Fruit fly (Drosophila melanogaster): Measurements from ENCODE around the gene CG42342.

CG42342 gene

DNA sequence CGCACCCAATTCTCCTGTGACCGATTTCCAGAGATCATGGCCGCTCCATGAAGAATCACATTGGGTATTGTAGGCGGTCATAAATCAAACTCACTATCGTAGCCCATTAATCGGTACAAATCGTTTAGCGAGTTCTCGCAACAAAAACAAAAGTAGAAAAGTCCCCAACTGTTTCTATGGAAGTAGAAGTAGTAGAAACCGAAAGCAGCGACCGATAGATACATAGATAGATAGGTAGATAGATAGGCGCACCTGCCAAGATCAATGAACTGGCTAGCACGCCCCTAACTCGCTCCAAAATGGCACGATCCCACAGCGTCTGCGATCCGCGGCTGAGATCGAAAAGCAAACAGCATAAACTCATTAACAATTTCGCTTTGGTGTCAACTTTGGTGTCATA, 98.2 kb downstream of the CG42342 start:
- TF ChIP-seq pad (GFP tag; optimal IDR thresholded peaks at IDR 0.05) (no peak), CG5204 (GFP tag; optimal IDR thresholded peaks at IDR 0.05) (no peak), CG12768 (GFP tag; optimal IDR thresholded peaks at IDR 0.05) (no peak), CG7101 (tag; optimal IDR thresholded peaks at IDR 0.05) (no peak), cnc (optimal IDR thresholded peaks at IDR 0.05) (no peak), cic (GFP tag; optimal IDR thresholded peaks at IDR 0.05) (no peak), CG7045 (GFP tag; optimal IDR thresholded peaks at IDR 0.05) (no peak), CG14711 (tag; optimal IDR thresholded peaks at IDR 0.05) (no peak), Crg-1 (GFP tag; optimal IDR thresholded peaks at IDR 0.05) (no peak), bab1 (GFP tag; optimal IDR thresholded peaks at IDR 0.05) (no peak), Clk (GFP tag; optimal IDR thresholded peaks at IDR 0.05) (no peak)

DNA sequence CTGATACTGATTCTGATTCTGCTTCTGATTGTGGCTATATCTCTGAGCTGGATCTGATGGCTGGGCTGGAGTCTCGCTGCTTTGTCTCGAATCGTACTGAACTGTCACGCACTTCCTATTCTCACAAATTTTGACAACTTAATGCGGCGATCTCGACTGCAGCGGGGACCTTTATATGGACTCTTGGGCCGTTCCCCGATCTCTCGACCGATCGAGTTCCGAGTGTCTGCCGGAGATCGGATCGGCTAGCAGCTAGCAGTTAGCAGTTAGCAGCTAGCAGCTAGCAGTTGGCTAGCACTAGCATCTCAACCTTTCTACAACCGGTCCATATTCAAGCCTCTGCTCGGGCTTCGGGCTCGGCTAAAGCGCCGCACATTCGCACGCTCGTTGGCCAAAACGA, 102.1 kb downstream of the CG42342 start, which contains the start of gene CG10345:
CG10345 (minus strand) TSS at position 147 of the 400 bp plus-strand sequence.
- TF ChIP-seq CG33017 (tag; optimal IDR thresholded peaks at IDR 0.05) (no peak), CG14711 (tag; optimal IDR thresholded peaks at IDR 0.05) (no peak), toe (GFP tag; optimal IDR thresholded peaks at IDR 0.05) (no peak), pad (GFP tag; optimal IDR thresholded peaks at IDR 0.05) (no peak), CG11617 (GFP tag; optimal IDR thresholded peaks at IDR 0.05) (no peak), Clk (GFP tag; optimal IDR thresholded peaks at IDR 0.05) (no peak), Hr96 (GFP tag; optimal IDR thresholded peaks at IDR 0.05) (no peak), CG7101 (tag; optimal IDR thresholded peaks at IDR 0.05) (no peak)

DNA sequence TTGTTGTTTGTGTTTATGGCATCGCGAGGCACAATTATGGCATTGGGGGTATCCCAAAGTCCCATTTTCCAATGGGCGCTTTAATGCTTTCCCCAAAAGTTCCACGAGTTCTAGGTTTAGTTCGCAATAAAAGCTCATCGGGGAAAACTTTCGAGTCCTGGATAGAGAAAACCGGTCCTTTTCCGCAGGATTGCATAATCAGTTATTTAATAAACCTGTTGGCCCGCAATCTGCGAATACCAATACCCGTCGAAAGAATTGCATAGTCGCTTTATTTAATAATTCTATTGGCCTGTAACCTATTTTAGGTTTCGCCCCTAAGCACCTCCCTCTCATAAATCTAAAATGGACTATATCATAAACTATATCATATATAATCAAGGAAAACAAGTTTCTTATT, 103.4 kb downstream of the CG42342 start:
- TF ChIP-seq pad (GFP tag; optimal IDR thresholded peaks at IDR 0.05): no peak
- no peak for TF ChIP-seq Hr96 (GFP tag; optimal IDR thresholded peaks at IDR 0.05)
- TF ChIP-seq Crg-1 (GFP tag; optimal IDR thresholded peaks at IDR 0.05): no peak
- TF ChIP-seq CG7101 (tag; optimal IDR thresholded peaks at IDR 0.05): no peak
- TF ChIP-seq bab1 (GFP tag; optimal IDR thresholded peaks at IDR 0.05): no peak
- TF ChIP-seq toe (GFP tag; optimal IDR thresholded peaks at IDR 0.05): no peak
- TF ChIP-seq CG7045 (GFP tag; optimal IDR thresholded peaks at IDR 0.05): no peak
- TF ChIP-seq cnc (optimal IDR thresholded peaks at IDR 0.05): no peak
- no peak for TF ChIP-seq tj (GFP tag; optimal IDR thresholded peaks at IDR 0.05)
- no peak for TF ChIP-seq CG11617 (GFP tag; optimal IDR thresholded peaks at IDR 0.05)
- no peak for TF ChIP-seq CG12768 (GFP tag; optimal IDR thresholded peaks at IDR 0.05)
- no peak for TF ChIP-seq CG1620 (GFP tag; optimal IDR thresholded peaks at IDR 0.05)
- TF ChIP-seq Mnt (GFP tag; optimal IDR thresholded peaks at IDR 0.05): no peak
- TF ChIP-seq CG14711 (tag; optimal IDR thresholded peaks at IDR 0.05): no peak

DNA sequence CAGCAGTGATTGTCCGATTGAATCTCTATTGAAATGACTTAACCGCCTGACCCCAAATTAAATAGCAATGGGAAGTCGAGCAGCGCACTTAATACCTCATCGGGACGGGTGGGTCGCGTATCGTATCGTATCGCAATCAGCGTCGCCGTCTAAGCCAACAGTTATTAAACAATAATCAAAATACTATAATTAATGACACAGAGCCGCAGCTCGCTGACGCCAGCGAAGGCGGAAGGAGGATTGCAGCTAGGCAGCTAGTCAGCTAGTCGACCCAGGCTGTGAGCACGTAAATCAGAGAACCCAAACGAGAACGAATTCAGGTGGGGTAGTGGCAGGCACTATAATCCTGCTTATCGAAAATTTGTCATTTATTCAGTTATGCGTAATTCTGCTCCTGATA, 106.3 kb downstream of the CG42342 start, which contains the start of gene NPF:
NPF (plus strand) TSS at position 301 of the 400 bp plus-strand sequence.
- TF ChIP-seq bab1 (GFP tag; optimal IDR thresholded peaks at IDR 0.05): no peak
- no peak for TF ChIP-seq CG5204 (GFP tag; optimal IDR thresholded peaks at IDR 0.05)
- no peak for TF ChIP-seq cic (GFP tag; optimal IDR thresholded peaks at IDR 0.05)
- TF ChIP-seq CG7045 (GFP tag; optimal IDR thresholded peaks at IDR 0.05): no peak
- TF ChIP-seq CG33017 (tag; optimal IDR thresholded peaks at IDR 0.05): no peak
- TF ChIP-seq ovo (GFP tag; optimal IDR thresholded peaks at IDR 0.05): no peak
- no peak for TF ChIP-seq Hr96 (GFP tag; optimal IDR thresholded peaks at IDR 0.05)
- no peak for TF ChIP-seq toe (GFP tag; optimal IDR thresholded peaks at IDR 0.05)
- TF ChIP-seq Crg-1 (GFP tag; optimal IDR thresholded peaks at IDR 0.05): no peak
- no peak for TF ChIP-seq CG1620 (GFP tag; optimal IDR thresholded peaks at IDR 0.05)
- TF ChIP-seq CG11617 (GFP tag; optimal IDR thresholded peaks at IDR 0.05): no peak
- TF ChIP-seq Mnt (GFP tag; optimal IDR thresholded peaks at IDR 0.05): no peak
- no peak for TF ChIP-seq pad (GFP tag; optimal IDR thresholded peaks at IDR 0.05)
- no peak for TF ChIP-seq CG12768 (GFP tag; optimal IDR thresholded peaks at IDR 0.05)
- no peak for TF ChIP-seq tj (GFP tag; optimal IDR thresholded peaks at IDR 0.05)
- TF ChIP-seq Clk (GFP tag; optimal IDR thresholded peaks at IDR 0.05): no peak
- TF ChIP-seq CG14711 (tag; optimal IDR thresholded peaks at IDR 0.05): no peak
- no peak for TF ChIP-seq cnc (optimal IDR thresholded peaks at IDR 0.05)
- no peak for TF ChIP-seq kay (GFP tag; ENCODE audit: borderline replicate concordance)

DNA sequence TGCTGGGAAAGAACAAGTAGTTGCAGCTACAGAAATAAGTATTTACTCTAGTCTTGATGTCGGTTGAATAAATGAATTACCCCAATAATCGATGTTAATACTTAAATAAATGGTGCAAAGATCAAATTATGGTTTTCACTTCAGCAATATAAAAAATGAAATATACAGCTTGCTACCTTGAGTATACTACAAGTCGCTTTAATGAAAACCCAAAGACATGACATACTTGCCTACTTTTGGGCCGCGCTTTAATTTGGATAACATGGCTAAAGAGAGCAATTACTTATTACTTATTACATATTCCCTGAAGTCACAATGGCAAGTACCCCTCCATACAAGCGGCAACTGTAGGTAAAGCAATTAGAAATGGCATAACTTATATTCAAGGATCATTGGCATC, 108.7 kb downstream of the CG42342 start:
- no peak for TF ChIP-seq CG33017 (tag; optimal IDR thresholded peaks at IDR 0.05)
- TF ChIP-seq CG1620 (GFP tag; optimal IDR thresholded peaks at IDR 0.05): no peak
- TF ChIP-seq ovo (GFP tag; optimal IDR thresholded peaks at IDR 0.05): no peak
- TF ChIP-seq pad (GFP tag; optimal IDR thresholded peaks at IDR 0.05): peak; percentile 75
- TF ChIP-seq CG12768 (GFP tag; optimal IDR thresholded peaks at IDR 0.05): no peak

DNA sequence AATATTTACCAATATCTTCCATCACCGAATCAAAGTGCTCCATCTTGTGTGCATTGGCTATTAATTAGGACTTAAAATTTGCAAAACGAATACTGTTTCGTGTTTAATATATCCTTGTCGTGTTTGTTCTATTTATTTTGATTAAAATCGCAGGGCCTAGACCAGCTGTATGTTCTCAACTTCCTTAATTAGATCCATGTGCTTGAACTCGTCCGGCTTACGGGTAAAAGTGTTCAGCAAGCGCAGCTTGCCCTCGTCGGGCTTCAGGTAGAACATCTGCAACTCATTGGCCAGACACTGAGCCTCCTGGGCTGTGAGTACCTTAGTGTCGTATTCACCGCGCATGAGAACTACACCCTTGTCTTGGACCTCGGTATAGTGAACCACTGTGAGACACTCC, 110.7 kb downstream of the CG42342 start, which contains the start of gene CG12783:
CG12783 (minus strand) TSS at position 101 of the 400 bp plus-strand sequence.
- TF ChIP-seq pad (GFP tag; optimal IDR thresholded peaks at IDR 0.05): no peak

DNA sequence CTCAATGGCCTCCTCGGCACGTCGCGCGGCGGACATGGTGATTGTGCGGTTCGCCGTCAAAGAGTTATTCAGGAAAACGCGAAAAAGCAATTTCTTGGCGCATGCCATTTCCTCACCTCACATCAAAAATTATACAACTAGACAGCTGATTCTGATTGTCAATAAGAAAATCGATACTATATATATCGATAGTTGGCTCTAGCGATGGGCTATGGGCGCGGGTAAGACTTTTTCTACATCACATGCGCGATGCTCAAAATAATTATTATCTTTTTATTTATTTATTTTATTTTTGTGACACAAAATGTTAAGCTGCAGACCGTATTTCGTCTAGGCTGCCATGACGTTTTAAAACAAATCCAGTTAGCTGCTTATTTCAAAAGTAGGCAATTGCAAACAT, 111.7 kb downstream of the CG42342 start, which contains the start of gene CG10340:
CG10340 (minus strand) TSS at position 151 of the 400 bp plus-strand sequence.
- TF ChIP-seq bab1 (GFP tag; optimal IDR thresholded peaks at IDR 0.05) (peak; percentile 11), CG14711 (tag; optimal IDR thresholded peaks at IDR 0.05) (no peak), kay (GFP tag; ENCODE audit: borderline replicate concordance) (peak; percentile 43), CG5204 (GFP tag; optimal IDR thresholded peaks at IDR 0.05) (no peak), CG11617 (GFP tag; optimal IDR thresholded peaks at IDR 0.05) (no peak), pad (GFP tag; optimal IDR thresholded peaks at IDR 0.05) (no peak), Hr96 (GFP tag; optimal IDR thresholded peaks at IDR 0.05) (peak; percentile 4), Mnt (GFP tag; optimal IDR thresholded peaks at IDR 0.05) (peak; percentile 32)
